Fruit fly (Drosophila melanogaster): ENCODE data around the gene PolA2.

PolA2 gene

dm6 chr3R:27282286-27282685, 43.3 kb downstream of the PolA2 start, which contains the start of gene mrt (continued):
- TF ChIP-seq hb (GFP tag; IDR thresholded peaks at IDR 0.05; ENCODE audit: partially characterized antibody) (no peak), CG10267 (tag; optimal IDR thresholded peaks at IDR 0.05) (peak; percentile 15), Gsc (GFP tag; IDR thresholded peaks at IDR 0.05) (no peak), yki (optimal IDR thresholded peaks at IDR 0.05) (no peak), az2 (GFP tag; optimal IDR thresholded peaks at IDR 0.05) (peak; percentile 46), CG43689 (GFP tag; IDR thresholded peaks at IDR 0.05) (0 out of 2 replicates have a peak, but pooled peaks have one; percentile 9), CG17361 (GFP tag; IDR thresholded peaks at IDR 0.05) (peak; percentile 49; the same call in 2 of the 3 replicates), Side (GFP tag; optimal IDR thresholded peaks at IDR 0.05) (peak; percentile 49), Dfd (GFP tag; optimal IDR thresholded peaks at IDR 0.05) (no peak), CG9215 (GFP tag; IDR thresholded peaks at IDR 0.05) (peak; percentile 40; the same call in 1 of the 2 replicates), CG15011 (GFP tag; optimal IDR thresholded peaks at IDR 0.05) (peak; percentile 49), fd64A (GFP tag; optimal IDR thresholded peaks at IDR 0.05) (no peak), mld (GFP tag; IDR thresholded peaks at IDR 0.05; ENCODE audit: partially characterized antibody) (no peak), sisA (GFP tag; IDR thresholded peaks at IDR 0.05) (peak; percentile 53), Vsx1 (GFP tag; optimal IDR thresholded peaks at IDR 0.05) (no peak), Hr39 (optimal IDR thresholded peaks at IDR 0.05) (no peak), pfk (GFP tag; optimal IDR thresholded peaks at IDR 0.05) (no peak), org-1 (GFP tag; optimal IDR thresholded peaks at IDR 0.05) (peak; percentile 43), HLHmδ (GFP tag; optimal IDR thresholded peaks at IDR 0.05) (no peak), TFAM (GFP tag; optimal IDR thresholded peaks at IDR 0.05) (no peak), CG4707 (GFP tag; optimal IDR thresholded peaks at IDR 0.05) (no peak), dmrt99B (tag; optimal IDR thresholded peaks at IDR 0.05) (peak; percentile 61), cad (GFP tag; optimal IDR thresholded peaks at IDR 0.05) (no peak), Xrp1 (GFP tag; IDR thresholded peaks at IDR 0.05) (peak; percentile 39; the same call in 1 of the 2 replicates), CG5953 (GFP tag; IDR thresholded peaks at IDR 0.05) (no peak), fu2 (GFP tag; optimal IDR thresholded peaks at IDR 0.05) (peak; percentile 55), toy (GFP tag; IDR thresholded peaks at IDR 0.05) (no peak), Eip74EF (GFP tag; optimal IDR thresholded peaks at IDR 0.05) (peak in 1 of 2 experiments; percentile 11), z (GFP tag; IDR thresholded peaks at IDR 0.05) (no peak), CG14667 (GFP tag; IDR thresholded peaks at IDR 0.05) (no peak), CG6854 (GFP tag; optimal IDR thresholded peaks at IDR 0.05) (no peak), Gug (GFP tag; IDR thresholded peaks at IDR 0.05) (peak; percentile 32; the same call in 1 of the 4 replicates), zfh1 (GFP tag; IDR thresholded peaks at IDR 0.05) (peak; percentile 22; the same call in 1 of the 3 replicates), CG3281 (GFP tag; optimal IDR thresholded peaks at IDR 0.05) (peak; percentile 79), tll (GFP tag; optimal IDR thresholded peaks at IDR 0.05) (no peak), trh (GFP tag; optimal IDR thresholded peaks at IDR 0.05) (no peak), Optix (GFP tag; IDR thresholded peaks at IDR 0.05) (no peak), Max (GFP tag; optimal IDR thresholded peaks at IDR 0.05) (peak; percentile 34), wek (GFP tag; optimal IDR thresholded peaks at IDR 0.05) (no peak), inv (GFP tag; IDR thresholded peaks at IDR 0.05; ENCODE audit: partially characterized antibody) (no peak), vnd (GFP tag; IDR thresholded peaks at IDR 0.05; ENCODE audit: partially characterized antibody) (no peak), p53 (GFP tag; optimal IDR thresholded peaks at IDR 0.05) (no peak), CG2678 (tag; optimal IDR thresholded peaks at IDR 0.05) (peak; percentile 76), luna (GFP tag; optimal IDR thresholded peaks at IDR 0.05) (no peak), klu (GFP tag; IDR thresholded peaks at IDR 0.05) (0 out of 2 replicates have a peak, but pooled peaks have one; percentile 28), gro (GFP tag; optimal IDR thresholded peaks at IDR 0.05) (peak; percentile 36), abd-A (tag; optimal IDR thresholded peaks at IDR 0.05) (no peak), CG13624 (GFP tag; optimal IDR thresholded peaks at IDR 0.05) (peak; percentile 52), Aef1 (GFP tag; IDR thresholded peaks at IDR 0.05) (peak; percentile 34; the same call in 1 of the 3 replicates), CG3407 (GFP tag; optimal IDR thresholded peaks at IDR 0.05) (no peak), Dp (GFP tag; optimal IDR thresholded peaks at IDR 0.05) (no peak)

Data from whole organism, embryonic.